Fruit fly (Drosophila melanogaster) whole organism: ENCODE results near the gene CG10646.

Source experiments
- CG8478 ChIP-seq: fragments of >200 bp; optimal IDR thresholded peaks from 2 replicates; lab custom pipeline; 2018; ENCODE audit warnings: inconsistent platforms
- Dll ChIP-seq: fragments of >200 bp; optimal IDR thresholded peaks from 2 replicates; lab custom pipeline; 2017
- EcR ChIP-seq, 2 experiments: fragments of >200 bp; optimal IDR thresholded peaks; 2 replicates each; lab custom pipeline; 2017; ENCODE audit warnings: missing biosample characterization in 2 of 2, missing genetic modification characterization in 2 of 2, missing genetic modification reagents in 2 of 2
- pan ChIP-seq: fragments of >200 bp; optimal IDR thresholded peaks from 2 replicates; lab custom pipeline; 2017
- psq ChIP-seq: fragments of >200 bp; optimal IDR thresholded peaks from 2 replicates; lab custom pipeline; 2017
- usp ChIP-seq: fragments of >200 bp; optimal IDR thresholded peaks from 2 replicates; lab custom pipeline; 2017; ENCODE audit warnings: missing biosample characterization, missing genetic modification characterization, mixed read lengths

CG10646 gene

dm6 chr3L:12503865-12504650, at the start of gene CG10646, which contains the start of gene vih:
Gene CG10646, minus strand, starts transcription at chr3L:12503894.
Gene vih, plus strand, starts transcription at chr3L:12504292.
- TF ChIP-seq CG8478 (no peak), pan (lab: Kevin White, UChicago) (no peak), Dll (lab: Kevin White, UChicago) (no peak), EcR (GFP tag; optimal IDR thresholded peaks at IDR 0.05; lab: Kevin White, UChicago) (no peak), psq (lab: Kevin White, UChicago) (no peak), usp (GFP tag; lab: Kevin White, UChicago) (no peak)

- TF ChIP-seq usp (GFP tag; lab: Kevin White, UChicago) = no peak
Observed at dm6 chr3L:12551671-12552070, 48.0 kb upstream of the CG10646 start.

- no peak for TF ChIP-seq EcR (GFP tag; optimal IDR thresholded peaks at IDR 0.05; lab: Kevin White, UChicago)
- no peak for TF ChIP-seq psq (lab: Kevin White, UChicago)
- no peak for TF ChIP-seq usp (GFP tag; lab: Kevin White, UChicago)
- no peak for TF ChIP-seq Dll (lab: Kevin White, UChicago)
- no peak for TF ChIP-seq pan (lab: Kevin White, UChicago)
- no peak for TF ChIP-seq CG8478
Observed at dm6 chr3L:12549471-12549870, 45.8 kb upstream of the CG10646 start.

- TF ChIP-seq Dll (lab: Kevin White, UChicago) (no peak), pan (lab: Kevin White, UChicago) (no peak)
Observed at dm6 chr3L:12537123-12537522, 33.4 kb upstream of the CG10646 start, which contains the start of gene CG4069. Gene CG4069, minus strand, starts transcription at chr3L:12537315.

DNA sequence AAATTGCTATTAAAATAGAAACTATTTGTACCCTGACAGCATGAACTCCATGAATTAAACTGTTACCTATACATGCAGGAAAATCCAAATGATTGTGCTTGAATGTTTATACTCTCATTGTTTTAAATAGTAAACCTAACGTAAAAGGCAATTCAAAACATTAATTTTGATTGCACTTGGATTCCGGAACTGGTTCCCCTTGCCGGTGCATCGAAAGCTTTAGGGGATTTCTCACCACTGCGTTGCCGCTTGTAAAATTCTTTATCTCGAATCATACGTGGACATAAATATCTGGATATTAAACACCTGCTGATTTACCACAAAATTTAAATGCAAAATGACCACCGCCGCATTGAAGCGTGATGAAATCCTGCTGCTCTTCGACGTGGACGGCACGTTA, 30.6 kb upstream of the CG10646 start, which contains the start of gene Pmm2:
Pmm2 (plus strand) TSS at position 273 of the 400 bp plus-strand sequence.
- TF ChIP-seq CG8478 = no peak
- no peak for TF ChIP-seq pan (lab: Kevin White, UChicago)
- no peak for TF ChIP-seq Dll (lab: Kevin White, UChicago)
- no peak for TF ChIP-seq EcR (GFP tag; optimal IDR thresholded peaks at IDR 0.05; lab: Kevin White, UChicago)
- TF ChIP-seq usp (GFP tag; lab: Kevin White, UChicago) = no peak
- no peak for TF ChIP-seq psq (lab: Kevin White, UChicago)

dm6 chr3L:12533392-12534070, 29.8 kb upstream of the CG10646 start, which contains the start of the genes Tsf2 and CG34242:
Gene Tsf2, minus strand, starts transcription at chr3L:12533724.
Gene CG34242, plus strand, starts transcription at chr3L:12533996.
- no peak for TF ChIP-seq Dll (lab: Kevin White, UChicago)
- no peak for TF ChIP-seq CG8478
- no peak for TF ChIP-seq EcR (GFP tag; optimal IDR thresholded peaks at IDR 0.05; lab: Kevin White, UChicago)
- no peak for TF ChIP-seq psq (lab: Kevin White, UChicago)

dm6 chr3L:12532220-12532619, 28.5 kb upstream of the CG10646 start:
- no peak for TF ChIP-seq psq (lab: Kevin White, UChicago)
- no peak for TF ChIP-seq EcR (GFP tag; optimal IDR thresholded peaks at IDR 0.05; lab: Kevin White, UChicago)
- no peak for TF ChIP-seq Dll (lab: Kevin White, UChicago)
- TF ChIP-seq pan (lab: Kevin White, UChicago) = no peak
- no peak for TF ChIP-seq usp (GFP tag; lab: Kevin White, UChicago)
- TF ChIP-seq CG8478 = no peak

DNA sequence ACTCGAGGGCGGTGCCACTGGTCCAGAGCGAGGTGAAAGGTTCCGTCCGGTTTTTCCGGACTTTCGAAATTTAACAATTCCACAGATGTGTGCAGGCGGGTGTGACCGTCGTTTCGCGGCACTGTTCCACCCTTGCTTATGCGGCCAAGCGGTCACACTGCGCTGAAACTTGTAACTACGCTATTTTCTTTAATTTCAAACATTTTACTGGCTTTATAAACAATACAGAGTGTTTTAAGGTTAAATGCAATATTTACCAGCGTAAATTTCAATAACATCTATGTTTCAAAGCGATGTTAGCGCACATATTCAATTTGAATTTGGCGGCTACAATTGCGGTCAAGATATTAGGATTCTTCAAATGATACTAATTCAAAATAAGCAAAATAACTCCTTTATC, 26.4 kb upstream of the CG10646 start, which contains the start of gene nst:
nst (minus strand) TSS at position 128 of the 400 bp plus-strand sequence.
- TF ChIP-seq usp (GFP tag; lab: Kevin White, UChicago) = no peak
- no peak for TF ChIP-seq CG8478
- no peak for TF ChIP-seq pan (lab: Kevin White, UChicago)
- no peak for TF ChIP-seq EcR (GFP tag; optimal IDR thresholded peaks at IDR 0.05; lab: Kevin White, UChicago)
- TF ChIP-seq psq (lab: Kevin White, UChicago) = no peak
- TF ChIP-seq Dll (lab: Kevin White, UChicago) = no peak

- TF ChIP-seq EcR (GFP tag; optimal IDR thresholded peaks at IDR 0.05; lab: Kevin White, UChicago) (no peak), usp (GFP tag; lab: Kevin White, UChicago) (no peak), CG8478 (no peak), Dll (lab: Kevin White, UChicago) (no peak), psq (lab: Kevin White, UChicago) (no peak), pan (lab: Kevin White, UChicago) (no peak)
Observed at dm6 chr3L:12529431-12530007, 25.8 kb upstream of the CG10646 start.

DNA sequence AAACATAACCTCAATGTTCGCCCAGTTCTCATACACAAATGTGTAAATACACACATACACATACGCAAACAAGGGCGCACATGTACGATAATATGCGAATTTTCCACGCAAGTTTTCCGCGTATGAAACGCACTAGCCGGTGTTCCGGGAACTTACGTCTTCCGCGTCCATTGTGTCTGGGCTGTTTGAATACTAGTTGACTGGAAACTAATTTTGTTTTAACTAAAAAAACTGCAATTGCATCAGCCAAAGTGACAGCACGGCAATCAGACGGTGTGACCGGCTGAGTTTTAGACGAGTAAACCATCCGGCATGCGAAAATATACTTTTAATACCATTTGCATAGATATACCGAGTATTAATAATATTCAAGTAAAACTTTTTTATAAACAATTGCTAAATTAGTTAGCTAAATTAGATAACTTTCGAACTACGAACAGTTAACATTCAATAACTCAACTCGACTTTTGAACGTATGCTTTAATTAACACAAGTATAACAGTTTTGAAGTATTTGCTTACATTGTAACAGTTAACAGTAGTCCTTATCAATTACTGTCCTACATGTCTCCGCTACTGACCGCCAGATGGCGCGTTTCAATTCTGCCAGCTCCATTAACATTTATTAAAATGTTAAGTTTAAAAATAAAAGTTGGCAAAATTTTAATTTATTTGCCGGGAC, 22.9 kb upstream of the CG10646 start, which contains the start of gene eIF2beta:
eIF2beta (minus strand) TSS at position 299 of the 681 bp plus-strand sequence.
- TF ChIP-seq psq (lab: Kevin White, UChicago) (no peak), EcR (GFP tag; optimal IDR thresholded peaks at IDR 0.05; lab: Kevin White, UChicago) (no peak), pan (lab: Kevin White, UChicago) (no peak), usp (GFP tag; lab: Kevin White, UChicago) (no peak), Dll (lab: Kevin White, UChicago) (no peak), CG8478 (no peak)

DNA sequence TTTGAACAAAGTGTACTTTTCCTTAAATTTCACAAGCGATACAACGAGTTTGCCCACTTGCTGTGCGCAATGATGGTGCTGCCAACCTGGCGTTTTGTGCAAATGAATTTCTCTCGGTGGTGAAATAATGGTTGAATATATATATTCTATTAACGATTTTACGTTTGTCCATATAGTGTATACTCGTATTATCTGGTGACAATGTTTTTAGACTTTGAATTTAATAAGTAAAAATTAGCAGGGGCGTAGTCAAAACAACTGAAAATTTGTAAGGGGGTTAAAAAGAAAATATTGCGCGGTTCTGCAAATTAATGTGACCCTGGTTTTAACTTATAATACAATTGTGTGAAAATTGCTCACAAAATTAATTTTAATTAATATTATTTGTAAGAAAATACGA, 20.2 kb upstream of the CG10646 start, which contains the start of the genes ver and Gcn5:
ver (plus strand) TSS at position 47 of the 400 bp plus-strand sequence.
Gcn5 (minus strand) TSS at position 74 of the 400 bp plus-strand sequence.
- no peak for TF ChIP-seq pan (lab: Kevin White, UChicago)
- no peak for TF ChIP-seq EcR (GFP tag; optimal IDR thresholded peaks at IDR 0.05; lab: Kevin White, UChicago)
- TF ChIP-seq usp (GFP tag; lab: Kevin White, UChicago) = no peak
- no peak for TF ChIP-seq CG8478
- TF ChIP-seq psq (lab: Kevin White, UChicago) = no peak
- no peak for TF ChIP-seq Dll (lab: Kevin White, UChicago)
